Fruit fly (Drosophila melanogaster) whole organism, embryonic: Measurements from ENCODE around the gene CG1136.
A peak's percentile ranks its signal among the peaks of the same experiment; 100 is the strongest.

Experiments
- Adf1 ChIP-seq: fragments of 200-800 bp; sonication (Bioruptor generic); IDR thresholded peaks from 2 replicates; pipeline ENCODE4 v1.3.6; 2022; ENCODE audit warnings: missing biosample characterization, missing genetic modification characterization
- Atf3 ChIP-seq: fragments of 200-800 bp; sonication (Bioruptor generic); optimal IDR thresholded peaks from 3 replicates; lab custom pipeline; 2016; ENCODE audit warnings: missing biosample characterization, missing genetic modification characterization
- B-H1 ChIP-seq: fragments of 200-800 bp; sonication (Bioruptor generic); IDR thresholded peaks from 3 replicates; pipeline ENCODE4 v1.3.6; 2022; ENCODE audit warnings: missing biosample characterization, missing genetic modification characterization
- Bdp1 ChIP-seq: fragments of 200-800 bp; sonication (Bioruptor generic); optimal IDR thresholded peaks from 3 replicates; lab custom pipeline; 2016; ENCODE audit warnings: missing biosample characterization, missing genetic modification characterization
- CG10543 ChIP-seq: fragments of 200-800 bp; sonication (Bioruptor generic); optimal IDR thresholded peaks from 3 replicates; lab custom pipeline; 2017; ENCODE audit warnings: missing biosample characterization, mild to moderate bottlenecking, missing genetic modification characterization, moderate library complexity
- CG18262 ChIP-seq: fragments of 200-800 bp; optimal IDR thresholded peaks from 3 replicates; lab custom pipeline; 2019; ENCODE audit warnings: missing biosample characterization, mild to moderate bottlenecking, missing genetic modification characterization, moderate library complexity
- CG18619 ChIP-seq: fragments of 200-800 bp; sonication (Bioruptor generic); optimal IDR thresholded peaks from 3 replicates; lab custom pipeline; 2017; ENCODE audit warnings: missing biosample characterization, mild to moderate bottlenecking, missing genetic modification characterization
- CG2875 ChIP-seq: fragments of 200-800 bp; sonication (Bioruptor generic); optimal IDR thresholded peaks from 2 replicates; lab custom pipeline; 2017; ENCODE audit warnings: missing biosample characterization, mild to moderate bottlenecking, missing genetic modification characterization, missing genetic modification reagents
- CG30020 ChIP-seq: fragments of 200-800 bp; optimal IDR thresholded peaks from 2 replicates; lab custom pipeline; 2019; ENCODE audit warnings: missing biosample characterization, mild to moderate bottlenecking, missing genetic modification characterization, moderate library complexity
- CG31388 ChIP-seq: fragments of 200-800 bp; sonication (Bioruptor generic); optimal IDR thresholded peaks from 2 replicates; lab custom pipeline; 2016; ENCODE audit warnings: missing biosample characterization, missing genetic modification characterization
- CG32767 ChIP-seq: fragments of 200-800 bp; sonication (Bioruptor generic); IDR thresholded peaks from 2 replicates; pipeline ENCODE4 v1.3.6; 2022; ENCODE audit warnings: missing biosample characterization, missing genetic modification characterization
- CG3838 ChIP-seq: fragments of 200-800 bp; sonication (Bioruptor generic); optimal IDR thresholded peaks from 3 replicates; lab custom pipeline; 2016; ENCODE audit warnings: missing biosample characterization, missing genetic modification characterization
- CG4854 ChIP-seq: fragments of 200-800 bp; sonication (Bioruptor generic); optimal IDR thresholded peaks from 2 replicates; lab custom pipeline; 2016; ENCODE audit warnings: missing biosample characterization, missing genetic modification characterization, inconsistent platforms
- CG6791 ChIP-seq: fragments of 200-800 bp; sonication (Bioruptor generic); IDR thresholded peaks from 3 replicates; pipeline ENCODE4 v1.3.6; 2022; ENCODE audit warnings: missing biosample characterization, missing genetic modification characterization; ENCODE audit not compliant: partially characterized antibody
- CG7963 ChIP-seq: fragments of 200-800 bp; sonication (Bioruptor generic); IDR thresholded peaks from 3 replicates; pipeline ENCODE4 v1.3.6; 2022; ENCODE audit warnings: missing biosample characterization, missing genetic modification characterization; ENCODE audit not compliant: partially characterized antibody
- CG8944 ChIP-seq: fragments of 200-800 bp; sonication (Bioruptor generic); optimal IDR thresholded peaks from 3 replicates; lab custom pipeline; 2016; ENCODE audit warnings: missing biosample characterization, missing genetic modification characterization
- CG9609 ChIP-seq: fragments of 200-800 bp; sonication (Bioruptor generic); optimal IDR thresholded peaks from 3 replicates; lab custom pipeline; 2016; ENCODE audit warnings: missing biosample characterization, missing genetic modification characterization
- CHES-1-like ChIP-seq: fragments of 200-800 bp; sonication (Bioruptor generic); optimal IDR thresholded peaks from 2 replicates; lab custom pipeline; 2016; ENCODE audit warnings: missing biosample characterization, missing genetic modification characterization
- D ChIP-seq, 2 experiments: fragments of 200-800 bp in 1 of 2; fragments of >200 bp in 1 of 2; sonication (Bioruptor generic) in 1 of 2; optimal IDR thresholded peaks; 2 replicates in 1 of 2; 3 replicates in 1 of 2; lab custom pipeline; 2017; ENCODE audit warnings: mild to moderate bottlenecking in 1 of 2, missing biosample characterization in 1 of 2, missing genetic modification characterization in 1 of 2, missing genetic modification reagents in 1 of 2
- D19A ChIP-seq: fragments of 200-800 bp; optimal IDR thresholded peaks from 3 replicates; lab custom pipeline; 2019; ENCODE audit warnings: missing biosample characterization, mild to moderate bottlenecking, missing genetic modification characterization, moderate library complexity
- Dip3 ChIP-seq: fragments of 200-800 bp; sonication (Bioruptor generic); optimal IDR thresholded peaks from 3 replicates; lab custom pipeline; 2016; ENCODE audit warnings: missing biosample characterization, missing genetic modification characterization
- Drgx ChIP-seq: fragments of 200-800 bp; sonication (Bioruptor generic); IDR thresholded peaks from 2 replicates; pipeline ENCODE4 v1.3.6; 2022; ENCODE audit warnings: missing biosample characterization, missing genetic modification characterization
- Gsc ChIP-seq: fragments of 200-800 bp; sonication (Bioruptor generic); IDR thresholded peaks from 2 replicates; pipeline ENCODE4 v1.3.6; 2022; ENCODE audit warnings: missing biosample characterization, missing genetic modification characterization
- HHEX ChIP-seq: fragments of 200-800 bp; sonication (Bioruptor generic); optimal IDR thresholded peaks from 3 replicates; lab custom pipeline; 2017; ENCODE audit warnings: missing biosample characterization, mild to moderate bottlenecking, missing genetic modification characterization, missing genetic modification reagents
- HmgD ChIP-seq: fragments of 200-800 bp; sonication (Bioruptor generic); optimal IDR thresholded peaks from 3 replicates; lab custom pipeline; 2016; ENCODE audit warnings: missing biosample characterization, missing genetic modification characterization
- Hr3 ChIP-seq: fragments of 200-800 bp; sonication (Bioruptor generic); optimal IDR thresholded peaks from 3 replicates; lab custom pipeline; 2016; ENCODE audit warnings: missing biosample characterization, missing genetic modification characterization
- Hr51 ChIP-seq, 2 experiments: fragments of 200-800 bp; sonication (Bioruptor generic); optimal IDR thresholded peaks; 2 replicates in 1 of 2; 3 replicates in 1 of 2; lab custom pipeline; 2016 to 2018; ENCODE audit warnings: missing biosample characterization in 2 of 2, missing genetic modification characterization in 2 of 2, mild to moderate bottlenecking in 1 of 2, moderate library complexity in 1 of 2
- Hr78 ChIP-seq, 2 experiments: fragments of 200-800 bp in 1 of 2; fragments of >200 bp in 1 of 2; sonication (Bioruptor generic) in 1 of 2; optimal IDR thresholded peaks; 2 replicates each; lab custom pipeline; 2017 to 2019; ENCODE audit warnings: missing biosample characterization in 2 of 2, missing genetic modification characterization in 2 of 2, mild to moderate bottlenecking in 1 of 2, moderate library complexity in 1 of 2
- NC2α ChIP-seq: fragments of 200-800 bp; sonication (Bioruptor generic); optimal IDR thresholded peaks from 2 replicates; lab custom pipeline; 2016; ENCODE audit warnings: missing biosample characterization, missing genetic modification characterization
- Nf-YC ChIP-seq: fragments of 200-800 bp; optimal IDR thresholded peaks from 3 replicates; lab custom pipeline; 2019; ENCODE audit warnings: missing biosample characterization, mild to moderate bottlenecking, missing genetic modification characterization, moderate library complexity
- PHDP ChIP-seq: fragments of 200-800 bp; sonication (Bioruptor generic); optimal IDR thresholded peaks from 3 replicates; lab custom pipeline; 2018; ENCODE audit warnings: missing biosample characterization, mild to moderate bottlenecking, missing genetic modification characterization, moderate library complexity
- Poxn ChIP-seq: fragments of 200-800 bp; sonication (Bioruptor generic); IDR thresholded peaks from 2 replicates; pipeline ENCODE4 v1.3.6; 2022; ENCODE audit warnings: missing biosample characterization, missing genetic modification characterization
- az2 ChIP-seq: fragments of 200-800 bp; sonication (Bioruptor generic); optimal IDR thresholded peaks from 3 replicates; lab custom pipeline; 2016; ENCODE audit warnings: missing biosample characterization, missing genetic modification characterization
- cg ChIP-seq: fragments of 200-800 bp; sonication (Bioruptor generic); optimal IDR thresholded peaks from 3 replicates; lab custom pipeline; 2019; ENCODE audit warnings: missing biosample characterization, mild to moderate bottlenecking, missing genetic modification characterization, moderate library complexity
- ci ChIP-seq: fragments of 200-800 bp; sonication (Bioruptor generic); IDR thresholded peaks from 3 replicates; pipeline ENCODE4 v1.3.6; 2022; ENCODE audit warnings: missing biosample characterization, missing genetic modification characterization
- croc ChIP-seq: fragments of 200-800 bp; sonication (Bioruptor generic); conservative IDR thresholded peaks from 3 replicates; pipeline ENCODE4 v1.3.6; 2022; ENCODE audit warnings: missing biosample characterization, missing genetic modification characterization
- dmrt99B ChIP-seq: fragments of 200-800 bp; sonication (Bioruptor generic); optimal IDR thresholded peaks from 2 replicates; lab custom pipeline; 2018; ENCODE audit warnings: missing biosample characterization, mild to moderate bottlenecking, missing genetic modification characterization, moderate library complexity
- emc ChIP-seq: fragments of 200-800 bp; sonication (Bioruptor generic); optimal IDR thresholded peaks from 2 replicates; lab custom pipeline; 2016; ENCODE audit warnings: missing biosample characterization, missing genetic modification characterization
- fd102C ChIP-seq: fragments of 200-800 bp; sonication (Bioruptor generic); optimal IDR thresholded peaks from 2 replicates; lab custom pipeline; 2018; ENCODE audit warnings: missing biosample characterization, mild to moderate bottlenecking, missing genetic modification characterization, moderate library complexity
- gem ChIP-seq: fragments of 200-800 bp; sonication (Bioruptor generic); optimal IDR thresholded peaks from 2 replicates; lab custom pipeline; 2019; ENCODE audit warnings: missing biosample characterization, mild to moderate bottlenecking, missing genetic modification characterization, moderate library complexity
- grn ChIP-seq: fragments of 200-800 bp; sonication (Bioruptor generic); optimal IDR thresholded peaks from 3 replicates; lab custom pipeline; 2017; ENCODE audit warnings: missing biosample characterization, missing genetic modification characterization
- lmd ChIP-seq: fragments of 200-800 bp; sonication (Bioruptor generic); IDR thresholded peaks from 2 replicates; pipeline ENCODE4 v1.3.6; 2022; ENCODE audit warnings: missing biosample characterization, missing genetic modification characterization
- nom ChIP-seq: fragments of 200-800 bp; sonication (Bioruptor generic); optimal IDR thresholded peaks from 2 replicates; lab custom pipeline; 2017; ENCODE audit warnings: missing biosample characterization, missing genetic modification characterization, mild to moderate bottlenecking, moderate library complexity, missing genetic modification reagents
- odd ChIP-seq: fragments of 200-800 bp; sonication (Bioruptor generic); optimal IDR thresholded peaks from 2 replicates; lab custom pipeline; 2017; ENCODE audit warnings: missing biosample characterization, mild to moderate bottlenecking, missing genetic modification characterization
- run ChIP-seq: fragments of 200-800 bp; sonication (Bioruptor generic); optimal IDR thresholded peaks from 3 replicates; lab custom pipeline; 2018; ENCODE audit warnings: missing biosample characterization, mild to moderate bottlenecking, missing genetic modification characterization
- seq ChIP-seq: fragments of 200-800 bp; sonication (Bioruptor generic); IDR thresholded peaks from 2 replicates; pipeline ENCODE4 v1.3.6; 2022; ENCODE audit warnings: missing biosample characterization, missing genetic modification characterization
- sna ChIP-seq: fragments of 200-800 bp; sonication (Bioruptor generic); IDR thresholded peaks from 2 replicates; pipeline ENCODE4 v1.3.6; 2022; ENCODE audit warnings: missing biosample characterization, missing genetic modification characterization; ENCODE audit not compliant: partially characterized antibody
- trem ChIP-seq: fragments of 200-800 bp; optimal IDR thresholded peaks from 3 replicates; lab custom pipeline; 2019; ENCODE audit warnings: missing biosample characterization, mild to moderate bottlenecking, missing genetic modification characterization, moderate library complexity

The CG1136 gene

dm6 chr3L:4070221-4070995 lies 24.0 kb downstream of the CG1136 start (continued):
- TF ChIP-seq CG9609 (GFP tag; lab: Kevin White, UChicago) (peak; percentile 90), CG3838 (GFP tag; lab: Kevin White, UChicago) (peak; percentile 36), B-H1 (GFP tag; lab: Robert Waterston, UW) (peak; percentile 85), trem (tag; lab: Kevin White, UChicago) (peak; percentile 13), Atf3 (GFP tag; lab: Kevin White, UChicago) (peak; percentile 76), emc (GFP tag; lab: Kevin White, UChicago) (peak; percentile 84), CG4854 (GFP tag; lab: Kevin White, UChicago) (peak; percentile 56), grn (GFP tag; lab: Kevin White, UChicago) (no peak), D (optimal IDR thresholded peaks at IDR 0.05; lab: Kevin White, UChicago) (no peak), D (GFP tag; optimal IDR thresholded peaks at IDR 0.05; lab: Kevin White, UChicago) (peak; percentile 59), gem (tag; lab: Kevin White, UChicago) (peak; percentile 90), cg (GFP tag; lab: Kevin White, UChicago) (no peak), dmrt99B (tag; lab: Kevin White, UChicago) (peak; percentile 87), HHEX (GFP tag; lab: Kevin White, UChicago) (peak; percentile 85), Adf1 (GFP tag; lab: Robert Waterston, UW) (peak; percentile 74), Nf-YC (tag; lab: Kevin White, UChicago) (no peak), sna (GFP tag; lab: Robert Waterston, UW) (no peak), nom (GFP tag; lab: Kevin White, UChicago) (peak; percentile 84), run (peak; percentile 65), az2 (peak; percentile 85), Hr3 (GFP tag; lab: Kevin White, UChicago) (peak; percentile 77), CG10543 (GFP tag; lab: Kevin White, UChicago) (peak; percentile 49), odd (GFP tag; lab: Kevin White, UChicago) (peak; percentile 59), seq (GFP tag; lab: Robert Waterston, UW) (peak; percentile 90), CG18262 (tag; lab: Kevin White, UChicago) (peak; percentile 56), Hr51 (GFP tag; optimal IDR thresholded peaks at IDR 0.05; lab: Kevin White, UChicago) (peak; percentile 84 to 90), CG2875 (peak; percentile 54), HmgD (GFP tag; lab: Kevin White, UChicago) (peak; percentile 81), D19A (tag; lab: Kevin White, UChicago) (no peak), CG8944 (GFP tag; lab: Kevin White, UChicago) (peak; percentile 86), lmd (GFP tag; lab: Robert Waterston, UW) (peak; percentile 95), CHES-1-like (GFP tag; lab: Kevin White, UChicago) (peak; percentile 91), croc (GFP tag; lab: Robert Waterston, UW) (peak; percentile 76), CG6791 (GFP tag; lab: Robert Waterston, UW) (no peak), CG31388 (GFP tag; lab: Kevin White, UChicago) (peak; percentile 53), Gsc (peak; percentile 75), CG30020 (tag; lab: Kevin White, UChicago) (no peak), Bdp1 (GFP tag; lab: Kevin White, UChicago) (peak; percentile 68), CG32767 (GFP tag; lab: Robert Waterston, UW) (peak; percentile 90), CG18619 (GFP tag; lab: Kevin White, UChicago) (peak; percentile 80), PHDP (tag; lab: Kevin White, UChicago) (peak; percentile 88), Dip3 (GFP tag; lab: Kevin White, UChicago) (peak; percentile 95), CG7963 (GFP tag; lab: Robert Waterston, UW) (no peak), Poxn (peak; percentile 84), Drgx (GFP tag; lab: Robert Waterston, UW) (peak; percentile 99), NC2α (GFP tag; lab: Kevin White, UChicago) (peak; percentile 72), ci (GFP tag; lab: Robert Waterston, UW) (peak; percentile 98), fd102C (GFP tag; lab: Kevin White, UChicago) (peak; percentile 9), Hr78 (GFP tag; optimal IDR thresholded peaks at IDR 0.05; lab: Kevin White, UChicago) (peak in 1 of 2 experiments; percentile 32)
